Fruit fly (Drosophila melanogaster): ENCODE measurements around the gene CG43057.

The CG43057 gene

DNA sequence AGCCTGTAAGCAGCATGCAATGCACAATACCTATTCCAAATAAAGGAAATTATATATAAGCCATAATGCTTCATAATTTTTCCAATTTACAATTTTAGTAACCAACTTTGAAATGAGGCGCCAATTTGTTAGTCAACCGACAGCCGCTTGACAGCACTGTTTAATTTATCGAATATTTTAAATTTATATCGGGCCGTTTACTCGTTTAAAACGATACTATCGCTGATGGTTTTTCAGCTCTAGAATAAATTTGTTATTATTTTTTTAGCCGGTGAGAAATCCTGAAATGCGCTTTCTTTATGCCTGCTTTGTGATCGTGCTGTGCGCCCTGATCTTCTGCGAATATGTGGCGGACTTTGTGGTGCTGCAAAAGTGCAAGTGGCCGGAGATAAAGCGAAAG lies 45.0 kb downstream of the CG43057 start, which contains the start of gene PGAP5 (continued):
- no peak for TF ChIP-seq CG13123 (GFP tag; optimal IDR thresholded peaks at IDR 0.05)
- no peak for TF ChIP-seq Dek (tag; optimal IDR thresholded peaks at IDR 0.05)
- TF ChIP-seq Antp (GFP tag; optimal IDR thresholded peaks at IDR 0.05): no peak
- no peak for TF ChIP-seq fd64A (GFP tag; optimal IDR thresholded peaks at IDR 0.05)
- no peak for TF ChIP-seq esg (GFP tag; conservative IDR thresholded peaks at IDR 0.05)
- peak; percentile 85 for TF ChIP-seq CG7963 (GFP tag; IDR thresholded peaks at IDR 0.05; ENCODE audit: partially characterized antibody)
- no peak for TF ChIP-seq Meics (GFP tag; optimal IDR thresholded peaks at IDR 0.05)
- TF ChIP-seq Med (GFP tag): peak; percentile 86
- peak; percentile 92 for TF ChIP-seq CG42726 (GFP tag; IDR thresholded peaks at IDR 0.05; ENCODE audit: partially characterized antibody)
- no peak for TF ChIP-seq CG10654 (GFP tag; optimal IDR thresholded peaks at IDR 0.05)
- peak; percentile 95 for TF ChIP-seq sna (GFP tag; IDR thresholded peaks at IDR 0.05; ENCODE audit: partially characterized antibody)
- peak; percentile 30 for TF ChIP-seq mam (GFP tag; optimal IDR thresholded peaks at IDR 0.05)
- TF ChIP-seq Doc2 (GFP tag; IDR thresholded peaks at IDR 0.05): no peak
- no peak for TF ChIP-seq TFAM (GFP tag; optimal IDR thresholded peaks at IDR 0.05)
- TF ChIP-seq CG2116 (GFP tag; optimal IDR thresholded peaks at IDR 0.05): peak; percentile 56
- TF ChIP-seq Dad (GFP tag; optimal IDR thresholded peaks at IDR 0.05): no peak
- TF ChIP-seq Fer2 (tag; optimal IDR thresholded peaks at IDR 0.05): no peak
- no peak for TF ChIP-seq CG10979 (tag; optimal IDR thresholded peaks at IDR 0.05)
- no peak for TF ChIP-seq slou (GFP tag; optimal IDR thresholded peaks at IDR 0.05)
- no peak for TF ChIP-seq NK7.1 (GFP tag; optimal IDR thresholded peaks at IDR 0.05)
- no peak for TF ChIP-seq CG9609 (GFP tag; optimal IDR thresholded peaks at IDR 0.05)
- TF ChIP-seq ATbp (GFP tag; optimal IDR thresholded peaks at IDR 0.05): no peak
- TF ChIP-seq CG34422 (GFP tag; IDR thresholded peaks at IDR 0.05): no peak
- no peak for TF ChIP-seq CG11085 (GFP tag; IDR thresholded peaks at IDR 0.05)
- no peak for TF ChIP-seq schlank (tag; optimal IDR thresholded peaks at IDR 0.05)
- TF ChIP-seq CG4617 (GFP tag; optimal IDR thresholded peaks at IDR 0.05; ENCODE audit: borderline replicate concordance): peak; percentile 35
- no peak for TF ChIP-seq CG11695 (GFP tag; IDR thresholded peaks at IDR 0.05)
- peak; percentile 60 for TF ChIP-seq CG2120 (GFP tag; optimal IDR thresholded peaks at IDR 0.05)
- no peak for TF ChIP-seq CG2889 (GFP tag; IDR thresholded peaks at IDR 0.05)
- no peak for TF ChIP-seq CG11456 (GFP tag; IDR thresholded peaks at IDR 0.05)
- no peak for TF ChIP-seq insv (GFP tag; optimal IDR thresholded peaks at IDR 0.05)
- TF ChIP-seq Dref (GFP tag; IDR thresholded peaks at IDR 0.05): peak; percentile 89
- TF ChIP-seq cwo (GFP tag; optimal IDR thresholded peaks at IDR 0.05): no peak
- peak; percentile 85 for TF ChIP-seq HLH4C (GFP tag; IDR thresholded peaks at IDR 0.05; ENCODE audit: partially characterized antibody)
- no peak for TF ChIP-seq twi (tag; optimal IDR thresholded peaks at IDR 0.05)
- TF ChIP-seq al (GFP tag; IDR thresholded peaks at IDR 0.05): no peak
- TF ChIP-seq chinmo (GFP tag; IDR thresholded peaks at IDR 0.05; ENCODE audit: partially characterized antibody): peak; percentile 93
- no peak for TF ChIP-seq ind (GFP tag; optimal IDR thresholded peaks at IDR 0.05)
- TF ChIP-seq Usf (GFP tag; optimal IDR thresholded peaks at IDR 0.05): no peak
- no peak for TF ChIP-seq CG17802 (tag; optimal IDR thresholded peaks at IDR 0.05)
- TF ChIP-seq Eip74EF (GFP tag; optimal IDR thresholded peaks at IDR 0.05): no peak
- TF ChIP-seq CG31224 (GFP tag; IDR thresholded peaks at IDR 0.05): no peak
- TF ChIP-seq abd-A (tag; optimal IDR thresholded peaks at IDR 0.05): no peak
- no peak for TF ChIP-seq CG13424 (tag; optimal IDR thresholded peaks at IDR 0.05)
- TF ChIP-seq CG15073 (GFP tag; optimal IDR thresholded peaks at IDR 0.05): no peak
- TF ChIP-seq CG3847 (GFP tag; IDR thresholded peaks at IDR 0.05): peak; percentile 74
- TF ChIP-seq so (GFP tag; IDR thresholded peaks at IDR 0.05): no peak
- no peak for TF ChIP-seq yki (optimal IDR thresholded peaks at IDR 0.05)
- TF ChIP-seq CG18262 (tag; optimal IDR thresholded peaks at IDR 0.05): no peak
- peak; percentile 21 for TF ChIP-seq CG7786 (GFP tag; optimal IDR thresholded peaks at IDR 0.05)
- no peak for TF ChIP-seq CG8388 (GFP tag; optimal IDR thresholded peaks at IDR 0.05)
- no peak for TF ChIP-seq eve (GFP tag; optimal IDR thresholded peaks at IDR 0.05)

All from whole organism, embryonic.